Fruit fly (Drosophila melanogaster) whole organism, embryonic: ENCODE data around the gene GXIVsPLA2.
A peak's percentile ranks its signal among the peaks of the same experiment; 100 is the strongest.

ENCODE experiments used
- Atf6 ChIP-seq: fragments of 200-800 bp; sonication (Bioruptor generic); IDR thresholded peaks from 2 replicates; pipeline ENCODE4 v1.3.6; 2022; ENCODE audit warnings: missing biosample characterization, missing genetic modification characterization
- Bgb ChIP-seq: fragments of 200-800 bp; sonication (Bioruptor generic); IDR thresholded peaks from 2 replicates; pipeline ENCODE4 v1.3.6; 2022; ENCODE audit warnings: missing biosample characterization, missing genetic modification characterization; ENCODE audit not compliant: partially characterized antibody
- Blimp-1 ChIP-seq: fragments of 200-800 bp; sonication (Bioruptor generic); optimal IDR thresholded peaks from 3 replicates; lab custom pipeline; 2018; ENCODE audit warnings: missing biosample characterization, missing genetic modification characterization, mild to moderate bottlenecking, moderate library complexity, missing genetic modification reagents
- CG11093 ChIP-seq: fragments of 200-800 bp; sonication (Bioruptor generic); IDR thresholded peaks from 3 replicates; pipeline ENCODE4 v1.3.6; 2022; ENCODE audit warnings: missing biosample characterization, missing genetic modification characterization
- CG11504 ChIP-seq: fragments of 200-800 bp; sonication (Bioruptor generic); optimal IDR thresholded peaks from 3 replicates; lab custom pipeline; 2019; ENCODE audit warnings: missing biosample characterization, mild to moderate bottlenecking, missing genetic modification characterization, moderate library complexity
- CG11695 ChIP-seq: fragments of 200-800 bp; sonication (Bioruptor generic); IDR thresholded peaks from 3 replicates; pipeline ENCODE4 v1.3.6; 2022; ENCODE audit warnings: missing biosample characterization, missing genetic modification characterization
- CG13296 ChIP-seq: fragments of 200-800 bp; sonication (Bioruptor generic); optimal IDR thresholded peaks from 3 replicates; lab custom pipeline; 2018; ENCODE audit warnings: missing biosample characterization, mild to moderate bottlenecking, missing genetic modification characterization
- CG14441 ChIP-seq: fragments of 200-800 bp; sonication (Bioruptor generic); IDR thresholded peaks from 2 replicates; pipeline ENCODE4 v1.3.6; 2022; ENCODE audit warnings: missing biosample characterization, missing genetic modification characterization
- CG15601 ChIP-seq: fragments of 200-800 bp; sonication (Bioruptor generic); optimal IDR thresholded peaks from 3 replicates; lab custom pipeline; 2019; ENCODE audit warnings: missing biosample characterization, mild to moderate bottlenecking, missing genetic modification characterization, moderate library complexity
- CG17802 ChIP-seq: fragments of 200-800 bp; sonication (Bioruptor generic); optimal IDR thresholded peaks from 2 replicates; lab custom pipeline; 2018; ENCODE audit warnings: missing biosample characterization, mild to moderate bottlenecking, missing genetic modification characterization, moderate library complexity
- CG2202 ChIP-seq: fragments of 200-800 bp; sonication (Bioruptor generic); optimal IDR thresholded peaks from 2 replicates; lab custom pipeline; 2018; ENCODE audit warnings: missing biosample characterization, mild to moderate bottlenecking, missing genetic modification characterization
- CG31224 ChIP-seq: fragments of 200-800 bp; sonication (Bioruptor generic); IDR thresholded peaks from 2 replicates; pipeline ENCODE4 v1.3.6; 2022; ENCODE audit warnings: missing biosample characterization, missing genetic modification characterization
- CG32767 ChIP-seq: fragments of 200-800 bp; sonication (Bioruptor generic); IDR thresholded peaks from 2 replicates; pipeline ENCODE4 v1.3.6; 2022; ENCODE audit warnings: missing biosample characterization, missing genetic modification characterization
- CG4854 ChIP-seq: fragments of 200-800 bp; sonication (Bioruptor generic); optimal IDR thresholded peaks from 2 replicates; lab custom pipeline; 2016; ENCODE audit warnings: missing biosample characterization, missing genetic modification characterization, inconsistent platforms
- CG5953 ChIP-seq: fragments of 200-800 bp; sonication (Bioruptor generic); IDR thresholded peaks from 2 replicates; pipeline ENCODE4 v1.3.6; 2022; ENCODE audit warnings: missing biosample characterization, missing genetic modification characterization
- CG6791 ChIP-seq: fragments of 200-800 bp; sonication (Bioruptor generic); IDR thresholded peaks from 3 replicates; pipeline ENCODE4 v1.3.6; 2022; ENCODE audit warnings: missing biosample characterization, missing genetic modification characterization; ENCODE audit not compliant: partially characterized antibody
- CG9727 ChIP-seq: fragments of 200-800 bp; sonication (Bioruptor generic); optimal IDR thresholded peaks from 3 replicates; lab custom pipeline; 2017; ENCODE audit warnings: missing biosample characterization, mild to moderate bottlenecking, missing genetic modification characterization
- Chrac-16 ChIP-seq: fragments of 200-800 bp; sonication (Bioruptor generic); optimal IDR thresholded peaks from 3 replicates; lab custom pipeline; 2016; ENCODE audit warnings: missing biosample characterization, missing genetic modification characterization
- CrebB ChIP-seq: fragments of 200-800 bp; sonication (Bioruptor generic); optimal IDR thresholded peaks from 3 replicates; lab custom pipeline; 2018; ENCODE audit warnings: missing biosample characterization, mild to moderate bottlenecking, missing genetic modification characterization
- D ChIP-seq, 2 experiments: fragments of 200-800 bp in 1 of 2; fragments of >200 bp in 1 of 2; sonication (Bioruptor generic) in 1 of 2; optimal IDR thresholded peaks; 2 replicates in 1 of 2; 3 replicates in 1 of 2; lab custom pipeline; 2017; ENCODE audit warnings: mild to moderate bottlenecking in 1 of 2, missing biosample characterization in 1 of 2, missing genetic modification characterization in 1 of 2, missing genetic modification reagents in 1 of 2
- D19A ChIP-seq: fragments of 200-800 bp; optimal IDR thresholded peaks from 3 replicates; lab custom pipeline; 2019; ENCODE audit warnings: missing biosample characterization, mild to moderate bottlenecking, missing genetic modification characterization, moderate library complexity
- H15 ChIP-seq: fragments of 200-800 bp; sonication (Bioruptor generic); IDR thresholded peaks from 3 replicates; pipeline ENCODE4 v1.3.6; 2022; ENCODE audit warnings: missing biosample characterization, missing genetic modification characterization
- Hr3 ChIP-seq: fragments of 200-800 bp; sonication (Bioruptor generic); optimal IDR thresholded peaks from 3 replicates; lab custom pipeline; 2016; ENCODE audit warnings: missing biosample characterization, missing genetic modification characterization
- Hr39 ChIP-seq: fragments of >200 bp; optimal IDR thresholded peaks from 2 replicates; lab custom pipeline; 2017
- NfI ChIP-seq: fragments of 200-800 bp; sonication (Bioruptor generic); optimal IDR thresholded peaks from 3 replicates; lab custom pipeline; 2018; ENCODE audit warnings: missing biosample characterization, mild to moderate bottlenecking, missing genetic modification characterization, moderate library complexity
- Ptx1 ChIP-seq: fragments of 200-800 bp; sonication (Bioruptor generic); IDR thresholded peaks from 2 replicates; pipeline ENCODE4 v1.3.6; 2022; ENCODE audit warnings: missing biosample characterization, missing genetic modification characterization
- Rfx ChIP-seq: fragments of 200-800 bp; sonication (Bioruptor generic); IDR thresholded peaks from 2 replicates; pipeline ENCODE4 v1.3.6; 2022; ENCODE audit warnings: missing biosample characterization, missing genetic modification characterization
- Scr ChIP-seq: fragments of 200-800 bp; sonication (Bioruptor generic); IDR thresholded peaks from 2 replicates; pipeline ENCODE4 v1.3.6; 2022; ENCODE audit warnings: missing biosample characterization, missing genetic modification characterization; ENCODE audit not compliant: partially characterized antibody
- Stat92E ChIP-seq, 3 experiments: fragments of >200 bp in 2 of 3; fragments of 200-800 bp in 1 of 3; sonication (Bioruptor generic) in 1 of 3; optimal IDR thresholded peaks; 2 replicates each; lab custom pipeline; 2017 to 2019; ENCODE audit warnings: missing biosample characterization in 3 of 3, missing genetic modification characterization in 3 of 3, mild to moderate bottlenecking in 1 of 3, moderate library complexity in 1 of 3
- Usf ChIP-seq: fragments of 200-800 bp; sonication (Bioruptor generic); optimal IDR thresholded peaks from 2 replicates; lab custom pipeline; 2017; ENCODE audit warnings: missing genotype, missing biosample characterization, missing genetic modification characterization
- ato ChIP-seq: fragments of 200-800 bp; sonication (Bioruptor generic); IDR thresholded peaks from 2 replicates; pipeline ENCODE4 v1.3.6; 2022; ENCODE audit warnings: missing biosample characterization, missing genetic modification characterization; ENCODE audit not compliant: partially characterized antibody
- bbx ChIP-seq: fragments of 200-800 bp; sonication (Bioruptor generic); IDR thresholded peaks from 2 replicates; pipeline ENCODE4 v1.3.6; 2022; ENCODE audit warnings: missing biosample characterization, missing genetic modification characterization; ENCODE audit not compliant: partially characterized antibody
- bsh ChIP-seq, 2 experiments: fragments of 200-800 bp; sonication (Bioruptor generic); optimal IDR thresholded peaks; 2 replicates each; lab custom pipeline; 2017 to 2018; ENCODE audit warnings: mild to moderate bottlenecking in 2 of 2, missing biosample characterization in 2 of 2, missing genetic modification characterization in 2 of 2, moderate library complexity in 1 of 2
- en ChIP-seq: fragments of 200-800 bp; sonication (Bioruptor generic); optimal IDR thresholded peaks from 2 replicates; lab custom pipeline; 2016; ENCODE audit warnings: missing biosample characterization, missing genetic modification characterization
- esg ChIP-seq: fragments of 200-800 bp; sonication (Bioruptor generic); conservative IDR thresholded peaks from 2 replicates; pipeline ENCODE4 v1.3.6; 2022; ENCODE audit warnings: missing biosample characterization, missing genetic modification characterization
- fd64A ChIP-seq: fragments of 200-800 bp; sonication (Bioruptor generic); optimal IDR thresholded peaks from 3 replicates; lab custom pipeline; 2018; ENCODE audit warnings: missing biosample characterization, mild to moderate bottlenecking, missing genetic modification characterization
- gcm2 ChIP-seq: fragments of 200-800 bp; sonication (Bioruptor generic); optimal IDR thresholded peaks from 2 replicates; lab custom pipeline; 2016; ENCODE audit warnings: missing biosample characterization, missing genetic modification characterization
- hkb ChIP-seq, 2 experiments: fragments of 200-800 bp in 1 of 2; fragments of >200 bp in 1 of 2; sonication (Bioruptor generic) in 1 of 2; IDR thresholded peaks in 1 of 2; optimal IDR thresholded peaks in 1 of 2; 2 replicates each; pipeline versions ENCODE4 v1.3.6 to Lab custom; 2017 to 2022; ENCODE audit warnings: missing biosample characterization in 1 of 2, missing genetic modification characterization in 1 of 2
- lbe ChIP-seq: fragments of 200-800 bp; sonication (Bioruptor generic); optimal IDR thresholded peaks from 2 replicates; lab custom pipeline; 2016; ENCODE audit warnings: missing biosample characterization, mild to moderate bottlenecking, missing genetic modification characterization
- nerfin-1 ChIP-seq: fragments of 200-800 bp; sonication (Bioruptor generic); optimal IDR thresholded peaks from 3 replicates; lab custom pipeline; 2019; ENCODE audit warnings: missing biosample characterization, mild to moderate bottlenecking, missing genetic modification characterization, moderate library complexity
- prd ChIP-seq, 3 experiments: fragments of >200 bp in 2 of 3; fragments of 200-800 bp in 1 of 3; sonication (Bioruptor generic) in 1 of 3; optimal IDR thresholded peaks in 2 of 3; IDR thresholded peaks in 1 of 3; 2 replicates in 2 of 3; 3 replicates in 1 of 3; pipeline versions ENCODE4 v1.3.6 to Lab custom; 2017 to 2022; ENCODE audit warnings: missing biosample characterization in 1 of 3, missing genetic modification characterization in 1 of 3
- schlank ChIP-seq: fragments of 200-800 bp; sonication (Bioruptor generic); optimal IDR thresholded peaks from 2 replicates; lab custom pipeline; 2018; ENCODE audit warnings: missing biosample characterization, mild to moderate bottlenecking, missing genetic modification characterization
- sna ChIP-seq: fragments of 200-800 bp; sonication (Bioruptor generic); IDR thresholded peaks from 2 replicates; pipeline ENCODE4 v1.3.6; 2022; ENCODE audit warnings: missing biosample characterization, missing genetic modification characterization; ENCODE audit not compliant: partially characterized antibody
- so ChIP-seq: fragments of 200-800 bp; sonication (Bioruptor generic); IDR thresholded peaks from 3 replicates; pipeline ENCODE4 v1.3.6; 2022; ENCODE audit warnings: missing biosample characterization, missing genetic modification characterization
- tgo ChIP-seq: fragments of 200-800 bp; sonication (Bioruptor generic); IDR thresholded peaks from 3 replicates; pipeline ENCODE4 v1.3.6; 2022; ENCODE audit warnings: missing biosample characterization, missing genetic modification characterization
- zf30C ChIP-seq: fragments of 200-800 bp; sonication (Bioruptor generic); optimal IDR thresholded peaks from 3 replicates; lab custom pipeline; 2018; ENCODE audit warnings: missing biosample characterization, mild to moderate bottlenecking, missing genetic modification characterization
- zfh2 ChIP-seq: fragments of 200-800 bp; sonication (Bioruptor generic); optimal IDR thresholded peaks from 2 replicates; lab custom pipeline; 2016; ENCODE audit warnings: missing biosample characterization, missing genetic modification characterization

The GXIVsPLA2 gene

DNA sequence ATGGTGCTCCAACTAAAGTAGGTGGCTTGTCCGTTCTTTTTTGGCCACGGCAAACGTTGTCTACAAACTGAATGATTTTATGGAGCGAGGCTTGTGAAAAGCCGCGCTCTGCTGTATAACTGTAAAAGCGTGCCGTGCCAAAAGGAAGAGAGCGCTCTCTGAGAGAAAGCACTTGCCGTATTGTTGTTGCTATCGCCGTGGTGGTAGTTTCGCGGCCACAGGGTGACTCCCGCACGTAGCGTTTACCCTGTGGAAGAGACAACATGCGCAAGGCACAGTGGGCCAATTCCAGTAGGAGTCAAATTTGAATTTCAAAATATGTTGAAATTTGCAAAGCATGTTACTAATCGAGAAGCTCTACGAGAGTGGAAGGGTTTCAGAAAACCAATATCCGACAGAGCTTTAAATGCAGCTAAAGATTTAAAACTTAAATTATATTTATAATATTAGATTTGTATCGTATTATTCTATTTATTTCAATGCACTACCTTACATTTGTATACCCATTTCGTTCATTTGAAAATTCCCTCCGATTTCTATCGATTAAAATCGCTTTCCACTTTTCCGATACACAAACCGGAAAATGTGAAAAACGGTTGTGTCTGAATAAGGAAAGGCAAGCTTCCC, 30.0 kb upstream of the GXIVsPLA2 start, which contains the start of gene sff (continued):
- TF ChIP-seq so (peak; percentile 83), CG32767 (peak; percentile 84), prd (optimal IDR thresholded peaks at IDR 0.05; lab: Kevin White, UChicago) (no peak), prd (GFP tag; IDR thresholded peaks at IDR 0.05; lab: Robert Waterston, UW) (peak; percentile 94), nerfin-1 (tag; lab: Kevin White, UChicago) (peak; percentile 87), CG14441 (peak; percentile 88), CG17802 (peak; percentile 85), CG4854 (GFP tag; lab: Kevin White, UChicago) (peak; percentile 55), CG15601 (tag; lab: Kevin White, UChicago) (peak; percentile 79), H15 (GFP tag; lab: Robert Waterston, UW) (peak; percentile 89), D19A (peak; percentile 85), CG31224 (GFP tag; lab: Robert Waterston, UW) (peak; percentile 73), Rfx (peak; percentile 88), CG6791 (peak; percentile 37; the same call in 1 of the 3 replicates), hkb (optimal IDR thresholded peaks at IDR 0.05; lab: Kevin White, UChicago) (no peak), hkb (GFP tag; IDR thresholded peaks at IDR 0.05; lab: Robert Waterston, UW) (peak; percentile 93), CG13296 (GFP tag; lab: Kevin White, UChicago) (peak; percentile 85), Blimp-1 (GFP tag; lab: Kevin White, UChicago) (peak; percentile 87), CG2202 (tag; lab: Kevin White, UChicago) (peak; percentile 84), CG5953 (GFP tag; lab: Robert Waterston, UW) (peak; percentile 80), CG11093 (GFP tag; lab: Robert Waterston, UW) (peak; percentile 90), en (GFP tag; lab: Kevin White, UChicago) (peak; percentile 33), Stat92E (GFP tag; optimal IDR thresholded peaks at IDR 0.05; lab: Kevin White, UChicago) (peak in 1 of 3 experiments; percentile 58), tgo (GFP tag; lab: Robert Waterston, UW) (peak; percentile 86), fd64A (GFP tag; lab: Kevin White, UChicago) (peak; percentile 77), bsh (GFP tag; optimal IDR thresholded peaks at IDR 0.05; lab: Kevin White, UChicago) (peak; percentile 34 to 92), ato (GFP tag; lab: Robert Waterston, UW) (no peak), zfh2 (peak; percentile 24), Bgb (GFP tag; lab: Robert Waterston, UW) (no peak), schlank (tag; lab: Kevin White, UChicago) (peak; percentile 38), Hr3 (GFP tag; lab: Kevin White, UChicago) (peak; percentile 89), Atf6 (GFP tag; lab: Robert Waterston, UW) (peak; percentile 72), esg (GFP tag; lab: Robert Waterston, UW) (peak; percentile 86), CrebB (tag; lab: Kevin White, UChicago) (peak; percentile 62), Usf (peak; percentile 84), lbe (GFP tag; lab: Kevin White, UChicago) (no peak), gcm2 (GFP tag; lab: Kevin White, UChicago) (peak; percentile 41), bbx (GFP tag; lab: Robert Waterston, UW) (0 out of 2 replicates have a peak, but pooled peaks have one; percentile 46), Scr (no peak), CG11504 (tag; lab: Kevin White, UChicago) (peak; percentile 87), D (optimal IDR thresholded peaks at IDR 0.05; lab: Kevin White, UChicago) (no peak), D (GFP tag; optimal IDR thresholded peaks at IDR 0.05; lab: Kevin White, UChicago) (peak; percentile 87), zf30C (GFP tag; lab: Kevin White, UChicago) (peak; percentile 31), Ptx1 (GFP tag; lab: Robert Waterston, UW) (peak; percentile 85), Chrac-16 (GFP tag; lab: Kevin White, UChicago) (peak; percentile 92), CG11695 (GFP tag; lab: Robert Waterston, UW) (peak; percentile 87), CG9727 (GFP tag; lab: Kevin White, UChicago) (peak; percentile 90), sna (GFP tag; lab: Robert Waterston, UW) (no peak), Hr39 (lab: Kevin White, UChicago) (no peak), NfI (GFP tag; lab: Kevin White, UChicago) (peak; percentile 89)
